Worm (Caenorhabditis elegans) whole organism, young adult: ENCODE data around the gene F56D2.8.
A peak's percentile ranks its signal among the peaks of the same experiment; 100 is the strongest.

Experiments
- B0035.1 ChIP-seq: sonication (generic microtip); optimal IDR thresholded peaks from 2 replicates; lab custom pipeline; 2016; ENCODE audit warnings: missing genetic modification characterization, mild to moderate bottlenecking, missing compliant biosample characterization, missing genotype, missing genetic modification reagents
- B0261.1 ChIP-seq: sonication (generic microtip); optimal IDR thresholded peaks from 2 replicates; lab custom pipeline; 2016; ENCODE audit warnings: mild to moderate bottlenecking, missing genetic modification characterization, moderate library complexity, missing compliant biosample characterization
- C06A6.2 ChIP-seq: fragments of 200-800 bp; sonication (Bioruptor generic); conservative IDR thresholded peaks from 2 replicates; pipeline ENCODE4 v1.3.6; 2022; ENCODE audit warnings: missing genetic modification characterization, missing compliant biosample characterization
- F10E7.11 ChIP-seq: sonication (generic microtip); optimal IDR thresholded peaks from 2 replicates; lab custom pipeline; 2017; ENCODE audit warnings: mild to moderate bottlenecking, missing genetic modification characterization, moderate library complexity, missing compliant biosample characterization
- F37B4.10 ChIP-seq: fragments of 200-800 bp; sonication (Bioruptor generic); IDR thresholded peaks from 2 replicates; pipeline ENCODE4 v1.3.6; 2022; ENCODE audit warnings: missing genetic modification characterization, missing compliant biosample characterization
- F49E8.2 ChIP-seq: sonication (generic microtip); optimal IDR thresholded peaks from 3 replicates; lab custom pipeline; 2017; ENCODE audit warnings: missing genetic modification characterization, mild to moderate bottlenecking, missing compliant biosample characterization, antibody characterized with exemption, moderate library complexity; ENCODE audit not compliant: insufficient read depth
- T26A5.8 ChIP-seq: sonication (generic microtip); optimal IDR thresholded peaks from 2 replicates; lab custom pipeline; 2016; ENCODE audit warnings: missing genetic modification characterization, missing compliant biosample characterization
- akir-1 ChIP-seq: fragments of 200-800 bp; sonication (Bioruptor generic); optimal IDR thresholded peaks from 2 replicates; lab custom pipeline; 2018; ENCODE audit warnings: mild to moderate bottlenecking, missing genetic modification characterization, moderate library complexity, missing compliant biosample characterization
- ama-1 ChIP-seq, 3 experiments: fragments of 150-350 bp in 1 of 3; sonication (generic microtip) in 2 of 3; optimal IDR thresholded peaks; 2 replicates each; lab custom pipeline; 2014 to 2018; ENCODE audit warnings: missing biosample characterization in 2 of 3, missing genetic modification characterization in 2 of 3, missing genetic modification reagents in 2 of 3
- atf-7 ChIP-seq: sonication (generic microtip); optimal IDR thresholded peaks from 2 replicates; lab custom pipeline; 2017; ENCODE audit warnings: mild to moderate bottlenecking, missing genetic modification characterization, missing compliant biosample characterization
- attf-3 ChIP-seq: fragments of 200-800 bp; sonication (Bioruptor generic); conservative IDR thresholded peaks from 2 replicates; pipeline ENCODE4 v1.3.6; 2022; ENCODE audit warnings: missing genetic modification reagents, missing genetic modification characterization, missing compliant biosample characterization
- attf-6 ChIP-seq: fragments of 200-800 bp; sonication (Bioruptor generic); IDR thresholded peaks from 2 replicates; pipeline ENCODE4 v1.3.6; 2022; ENCODE audit warnings: missing genetic modification reagents, missing genetic modification characterization, missing compliant biosample characterization
- bed-1 ChIP-seq: fragments of 200-800 bp; sonication (Bioruptor generic); IDR thresholded peaks from 2 replicates; pipeline ENCODE4 v1.3.6; 2022; ENCODE audit warnings: missing genetic modification reagents, missing genetic modification characterization, missing compliant biosample characterization
- bed-2 ChIP-seq: fragments of 200-800 bp; sonication (Bioruptor generic); IDR thresholded peaks from 2 replicates; pipeline ENCODE4 v1.3.6; 2022; ENCODE audit warnings: missing genetic modification reagents, missing genetic modification characterization, missing compliant biosample characterization
- cebp-1 ChIP-seq, 2 experiments: fragments of 200-800 bp in 1 of 2; sonication (Bioruptor generic) in 1 of 2; sonication (generic microtip) in 1 of 2; IDR thresholded peaks in 1 of 2; optimal IDR thresholded peaks in 1 of 2; 2 replicates each; pipeline versions ENCODE4 v1.3.6 to Lab custom; 2017 to 2022; ENCODE audit warnings: missing compliant biosample characterization in 2 of 2, missing genetic modification characterization in 2 of 2, mild to moderate bottlenecking in 1 of 2, missing genetic modification reagents in 1 of 2, moderate library complexity in 1 of 2
- cebp-2 ChIP-seq: fragments of 200-800 bp; sonication (Bioruptor generic); IDR thresholded peaks from 2 replicates; pipeline ENCODE4 v1.3.6; 2022; ENCODE audit warnings: missing genetic modification characterization, missing compliant biosample characterization
- ceh-100 ChIP-seq: fragments of 200-800 bp; sonication (Bioruptor generic); IDR thresholded peaks from 2 replicates; pipeline ENCODE4 v1.3.6; 2022; ENCODE audit warnings: missing genetic modification reagents, missing genetic modification characterization, missing compliant biosample characterization
- chd-7 ChIP-seq: sonication (generic microtip); optimal IDR thresholded peaks from 2 replicates; lab custom pipeline; 2016; ENCODE audit warnings: mild to moderate bottlenecking, missing genetic modification characterization, moderate library complexity, missing compliant biosample characterization
- dpl-1 ChIP-seq: fragments of 150-350 bp; optimal IDR thresholded peaks from 2 replicates; lab custom pipeline; 2014; ENCODE audit warnings: missing biosample characterization, missing genetic modification reagents, missing genetic modification characterization
- egrh-3 ChIP-seq: fragments of 200-800 bp; sonication (Bioruptor generic); IDR thresholded peaks from 2 replicates; pipeline ENCODE4 v1.3.6; 2022; ENCODE audit warnings: missing genetic modification reagents, missing genetic modification characterization, missing compliant biosample characterization
- ekl-4 ChIP-seq: fragments of 200-800 bp; sonication (Bioruptor generic); IDR thresholded peaks from 2 replicates; pipeline ENCODE4 v1.3.6; 2022; ENCODE audit warnings: missing genetic modification reagents, missing genetic modification characterization, missing compliant biosample characterization
- ets-4 ChIP-seq: fragments of 200-800 bp; sonication (Bioruptor generic); optimal IDR thresholded peaks from 2 replicates; lab custom pipeline; 2018; ENCODE audit warnings: mild to moderate bottlenecking, missing genetic modification characterization, missing compliant biosample characterization
- fkh-3 ChIP-seq: sonication (generic microtip); optimal IDR thresholded peaks from 2 replicates; lab custom pipeline; 2016; ENCODE audit warnings: mild to moderate bottlenecking, missing genetic modification characterization, missing compliant biosample characterization
- him-1 ChIP-seq: sonication (generic microtip); optimal IDR thresholded peaks from 2 replicates; lab custom pipeline; 2016; ENCODE audit warnings: missing genotype, missing genetic modification reagents, missing genetic modification characterization, missing compliant biosample characterization
- hmg-1.2 ChIP-seq: fragments of 200-800 bp; sonication (Bioruptor generic); IDR thresholded peaks from 2 replicates; pipeline ENCODE4 v1.3.6; 2022; ENCODE audit warnings: missing genetic modification reagents, missing genetic modification characterization, missing compliant biosample characterization
- hsf-1 ChIP-seq: fragments of 200-800 bp; sonication (Bioruptor generic); IDR thresholded peaks from 2 replicates; pipeline ENCODE4 v1.3.6; 2022; ENCODE audit warnings: missing genetic modification reagents, missing genetic modification characterization, missing compliant biosample characterization
- lag-1 ChIP-seq: fragments of 200-800 bp; sonication (Bioruptor generic); IDR thresholded peaks from 2 replicates; pipeline ENCODE4 v1.3.6; 2022; ENCODE audit warnings: missing genetic modification reagents, missing genetic modification characterization, missing compliant biosample characterization
- let-526 ChIP-seq: fragments of 200-800 bp; sonication (Bioruptor generic); IDR thresholded peaks from 2 replicates; pipeline ENCODE4 v1.3.6; 2022; ENCODE audit warnings: missing genetic modification reagents, missing genetic modification characterization, missing compliant biosample characterization
- let-607 ChIP-seq, 2 experiments: fragments of 200-800 bp in 1 of 2; sonication (Bioruptor generic) in 1 of 2; sonication (generic microtip) in 1 of 2; optimal IDR thresholded peaks; 2 replicates each; lab custom pipeline; 2016 to 2018; ENCODE audit warnings: mild to moderate bottlenecking in 2 of 2, missing compliant biosample characterization in 2 of 2, missing genetic modification characterization in 2 of 2, moderate library complexity in 2 of 2, missing genotype in 1 of 2
- lin-40 ChIP-seq: sonication (generic microtip); optimal IDR thresholded peaks from 2 replicates; lab custom pipeline; 2016; ENCODE audit warnings: missing genetic modification characterization, mild to moderate bottlenecking, missing compliant biosample characterization, missing genotype, missing genetic modification reagents
- lin-54 ChIP-seq: fragments of 200-800 bp; sonication (Bioruptor generic); optimal IDR thresholded peaks from 2 replicates; lab custom pipeline; 2018; ENCODE audit warnings: mild to moderate bottlenecking, missing genetic modification characterization, missing compliant biosample characterization
- madf-6 ChIP-seq: fragments of 200-800 bp; sonication (Bioruptor generic); IDR thresholded peaks from 2 replicates; pipeline ENCODE4 v1.3.6; 2022; ENCODE audit warnings: missing genetic modification reagents, missing genetic modification characterization, missing compliant biosample characterization
- madf-8 ChIP-seq: fragments of 200-800 bp; sonication (Bioruptor generic); conservative IDR thresholded peaks from 2 replicates; pipeline ENCODE4 v1.3.6; 2022; ENCODE audit warnings: missing genetic modification reagents, missing genetic modification characterization, missing compliant biosample characterization
- mxl-1 ChIP-seq: sonication (generic microtip); optimal IDR thresholded peaks from 2 replicates; lab custom pipeline; 2016; ENCODE audit warnings: missing genetic modification characterization, missing compliant biosample characterization
- nfya-2 ChIP-seq: fragments of 200-800 bp; sonication (Bioruptor generic); IDR thresholded peaks from 2 replicates; pipeline ENCODE4 v1.3.6; 2022; ENCODE audit warnings: missing genetic modification reagents, missing genetic modification characterization, missing compliant biosample characterization
- nhr-120 ChIP-seq: fragments of 200-800 bp; sonication (Bioruptor generic); IDR thresholded peaks from 2 replicates; pipeline ENCODE4 v1.3.6; 2022; ENCODE audit warnings: missing genetic modification characterization, missing compliant biosample characterization
- nhr-90 ChIP-seq: sonication (generic microtip); optimal IDR thresholded peaks from 2 replicates; lab custom pipeline; 2016; ENCODE audit warnings: missing genotype, mild to moderate bottlenecking, missing genetic modification characterization, missing compliant biosample characterization
- pbrm-1 ChIP-seq: fragments of 200-800 bp; sonication (Bioruptor generic); IDR thresholded peaks from 2 replicates; pipeline ENCODE4 v1.3.6; 2022; ENCODE audit warnings: missing genetic modification reagents, missing genetic modification characterization, missing compliant biosample characterization
- pha-4 ChIP-seq: fragments of 150-350 bp; sonication (generic microtip); optimal IDR thresholded peaks from 2 replicates; lab custom pipeline; 2014; ENCODE audit warnings: missing biosample characterization, missing genetic modification reagents, missing genetic modification characterization
- rpc-1 ChIP-seq, 2 experiments: fragments of 150-350 bp in 1 of 2; sonication (generic microtip) in 1 of 2; optimal IDR thresholded peaks; 2 replicates each; lab custom pipeline; 2014 to 2018; ENCODE audit warnings: missing biosample characterization in 1 of 2, missing genetic modification characterization in 1 of 2, missing genetic modification reagents in 1 of 2, missing genotype in 1 of 2
- snpc-1.1 ChIP-seq: sonication (generic microtip); optimal IDR thresholded peaks from 2 replicates; lab custom pipeline; 2017; ENCODE audit warnings: missing genetic modification characterization, mild to moderate bottlenecking, missing compliant biosample characterization, antibody characterized with exemption, moderate library complexity, missing genotype, missing genetic modification reagents; ENCODE audit not compliant: insufficient read depth
- snpc-3.4 ChIP-seq: sonication (generic microtip); optimal IDR thresholded peaks from 2 replicates; lab custom pipeline; 2017; ENCODE audit warnings: missing genetic modification characterization, mild to moderate bottlenecking, missing compliant biosample characterization, antibody characterized with exemption, moderate library complexity, missing genotype, missing genetic modification reagents
- snpc-4 ChIP-seq, 5 experiments: fragments of 150-350 bp in 1 of 5; sonication (generic microtip) in 4 of 5; optimal IDR thresholded peaks; 2 replicates each; lab custom pipeline; 2014 to 2018; ENCODE audit warnings: missing genetic modification characterization in 5 of 5, missing biosample characterization in 3 of 5, antibody characterized with exemption in 2 of 5, mild to moderate bottlenecking in 2 of 5, missing compliant biosample characterization in 2 of 5, missing genotype in 2 of 5, moderate library complexity in 2 of 5, missing genetic modification reagents in 1 of 5
- tlf-1 ChIP-seq: fragments of 200-800 bp; sonication (Bioruptor generic); optimal IDR thresholded peaks from 2 replicates; lab custom pipeline; 2018; ENCODE audit warnings: mild to moderate bottlenecking, missing genetic modification characterization, missing compliant biosample characterization
- zfh-2 ChIP-seq: fragments of 200-800 bp; sonication (Bioruptor generic); conservative IDR thresholded peaks from 2 replicates; pipeline ENCODE4 v1.3.6; 2022; ENCODE audit warnings: missing genetic modification reagents, missing genetic modification characterization, missing compliant biosample characterization
- ztf-22 ChIP-seq: fragments of 200-800 bp; sonication (Bioruptor generic); optimal IDR thresholded peaks from 2 replicates; lab custom pipeline; 2018; ENCODE audit warnings: mild to moderate bottlenecking, missing genetic modification characterization, moderate library complexity, missing compliant biosample characterization

The F56D2.8 gene

DNA sequence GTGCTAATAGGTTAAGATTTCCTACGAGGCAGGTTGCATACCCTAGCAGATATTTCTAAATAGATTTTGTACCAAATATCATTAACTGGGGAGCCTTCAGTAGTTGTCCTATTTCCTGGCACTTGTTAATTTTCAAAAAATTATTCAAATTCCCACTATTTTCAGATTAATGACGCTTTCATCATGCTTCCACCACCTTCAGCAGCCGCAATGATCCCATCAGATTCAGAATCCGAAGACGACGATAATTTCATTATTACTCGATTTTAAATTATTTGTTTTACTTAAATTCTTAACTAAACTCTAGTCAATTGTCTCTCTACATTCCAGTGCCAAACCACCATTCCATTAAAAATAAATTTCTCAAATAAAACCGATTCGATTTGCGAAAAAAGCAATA lies 31.8 kb downstream of the F56D2.8 start (continued):
- TF ChIP-seq dpl-1 (no peak), pbrm-1 (GFP tag; lab: Robert Waterston, UW) (no peak), pha-4 (tag; lab: Kevin White, UChicago) (no peak), ets-4 (no peak), him-1 (no peak), ekl-4 (GFP tag; lab: Robert Waterston, UW) (peak; percentile 54; the same call in 1 of the 2 replicates), egrh-3 (GFP tag; lab: Robert Waterston, UW) (no peak), attf-6 (GFP tag; lab: Robert Waterston, UW) (no peak), cebp-1 (GFP tag; IDR thresholded peaks at IDR 0.05; lab: Robert Waterston, UW) (0 out of 2 replicates have a peak, but pooled peaks have one; percentile 34), cebp-1 (tag; optimal IDR thresholded peaks at IDR 0.05; lab: Kevin White, UChicago) (peak; percentile 72), F10E7.11 (no peak), nhr-90 (tag; lab: Kevin White, UChicago) (peak; percentile 48), lag-1 (no peak), lin-54 (GFP tag; lab: Kevin White, UChicago) (no peak), fkh-3 (tag; lab: Kevin White, UChicago) (no peak), attf-3 (GFP tag; lab: Robert Waterston, UW) (no peak; the same call in 1 of the 2 replicates), ceh-100 (GFP tag; lab: Robert Waterston, UW) (no peak), madf-6 (no peak), madf-8 (GFP tag; lab: Robert Waterston, UW) (no peak), bed-2 (GFP tag; lab: Robert Waterston, UW) (no peak), atf-7 (no peak), let-607 (tag; optimal IDR thresholded peaks at IDR 0.05; lab: Kevin White, UChicago) (no peak), C06A6.2 (no peak), rpc-1 (optimal IDR thresholded peaks at IDR 0.05; lab: Kevin White, UChicago) (no peak), rpc-1 (tag; optimal IDR thresholded peaks at IDR 0.05; lab: Kevin White, UChicago) (no peak), lin-40 (tag; lab: Kevin White, UChicago) (peak; percentile 29), B0261.1 (tag; lab: Kevin White, UChicago) (no peak), snpc-1.1 (no peak), ztf-22 (GFP tag; lab: Kevin White, UChicago) (no peak), nhr-120 (GFP tag; lab: Robert Waterston, UW) (no peak), akir-1 (GFP tag; lab: Kevin White, UChicago) (no peak), T26A5.8 (tag; lab: Kevin White, UChicago) (no peak), mxl-1 (tag; lab: Kevin White, UChicago) (no peak), ama-1 (optimal IDR thresholded peaks at IDR 0.05; lab: Kevin White, UChicago) (peak; percentile 82), ama-1 (GFP tag; optimal IDR thresholded peaks at IDR 0.05; lab: Kevin White, UChicago) (no peak), cebp-2 (GFP tag; lab: Robert Waterston, UW) (no peak), nfya-2 (no peak), bed-1 (GFP tag; lab: Robert Waterston, UW) (no peak), chd-7 (tag; lab: Kevin White, UChicago) (no peak), hsf-1 (GFP tag; lab: Robert Waterston, UW) (no peak), tlf-1 (GFP tag; lab: Kevin White, UChicago) (peak; percentile 64), B0035.1 (tag; lab: Kevin White, UChicago) (peak; percentile 9), snpc-3.4 (tag; lab: Kevin White, UChicago) (no peak), F49E8.2 (tag; lab: Kevin White, UChicago) (no peak), snpc-4 (GFP tag; optimal IDR thresholded peaks at IDR 0.05; lab: Kevin White, UChicago) (no peak), snpc-4 (tag; optimal IDR thresholded peaks at IDR 0.05; lab: Kevin White, UChicago) (no peak), let-526 (GFP tag; lab: Robert Waterston, UW) (0 out of 2 replicates have a peak, but pooled peaks have one; percentile 56), F37B4.10 (no peak), zfh-2 (no peak), hmg-1.2 (GFP tag; lab: Robert Waterston, UW) (no peak)
